Worm (Caenorhabditis elegans): ENCODE results near the gene F28A10.13.
"Not testable (repeated sequence)": the region's sequence is repeated elsewhere in the genome, so short reads cannot be mapped to it uniquely, and the experiment has no call there.

DNA sequence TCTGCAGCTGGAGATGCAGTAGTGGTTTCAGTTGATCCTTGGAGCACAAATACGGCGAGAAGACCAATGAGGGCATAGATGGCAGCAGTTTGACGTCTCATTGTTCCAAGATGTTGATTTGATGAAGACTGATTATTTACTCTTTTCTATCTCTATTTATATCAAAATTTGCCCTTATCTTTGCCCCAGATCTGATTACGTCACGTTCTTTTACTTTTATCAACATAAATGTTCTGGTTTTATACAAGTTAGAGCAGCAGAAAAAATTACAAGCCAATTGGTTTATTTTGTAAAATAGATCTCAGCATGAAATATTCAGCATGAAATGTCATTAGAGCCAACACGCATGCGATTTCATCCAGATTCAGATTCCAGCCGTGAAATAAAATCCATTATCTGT lies 25.9 kb upstream of the F28A10.13 start, which contains the start of gene msrp-4:
- TF ChIP-seq sea-2 (GFP tag; optimal IDR thresholded peaks at IDR 0.05); pha-4 (tag; optimal IDR thresholded peaks at IDR 0.05); lin-39 (tag; optimal IDR thresholded peaks at IDR 0.05); R02D3.7 (tag; optimal IDR thresholded peaks at IDR 0.05); fkh-10 (GFP tag; optimal IDR thresholded peaks at IDR 0.05); unc-62 (GFP tag; optimal IDR thresholded peaks at IDR 0.05); elt-2 (tag; optimal IDR thresholded peaks at IDR 0.05); nhr-77 (tag; optimal IDR thresholded peaks at IDR 0.05); nfya-1 (tag; optimal IDR thresholded peaks at IDR 0.05; ENCODE audit: insufficient read depth): not testable (repeated sequence)
